Worm (Caenorhabditis elegans) whole organism, midembryonic: Measurements from ENCODE around the gene catp-4.

Experiments
- flt-1 ChIP-seq: fragments of 200-800 bp; sonication (Bioruptor generic); IDR thresholded peaks from 2 replicates; pipeline ENCODE4 v1.3.6; 2022; ENCODE audit warnings: missing genetic modification characterization, missing compliant biosample characterization
- klf-2 ChIP-seq: fragments of 200-800 bp; sonication (Bioruptor generic); conservative IDR thresholded peaks from 2 replicates; pipeline ENCODE4 v1.3.6; 2022; ENCODE audit warnings: missing genetic modification reagents, missing genetic modification characterization, missing compliant biosample characterization
- tab-1 ChIP-seq: fragments of 200-800 bp; sonication (Bioruptor generic); IDR thresholded peaks from 2 replicates; pipeline ENCODE4 v1.3.6; 2022; ENCODE audit warnings: missing genetic modification characterization, missing compliant biosample characterization

DNA sequence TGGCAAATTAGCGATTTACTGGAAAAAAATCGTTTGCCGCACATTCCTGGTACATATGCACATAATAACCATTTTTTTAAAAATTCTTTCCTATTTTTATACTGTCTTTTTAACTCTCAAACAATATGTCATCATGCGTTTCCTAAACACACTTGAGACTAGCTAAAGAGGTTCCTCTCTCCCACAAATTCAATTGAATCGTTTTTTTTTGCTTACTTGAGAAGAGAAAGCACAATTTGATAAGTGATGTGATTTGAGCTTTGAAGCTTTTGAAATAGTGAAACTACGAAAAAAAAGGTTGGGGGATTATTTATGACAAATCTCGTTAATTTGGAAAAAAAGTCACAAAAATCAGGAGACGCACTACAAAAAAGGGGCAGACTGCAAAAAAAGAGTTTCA lies 38.4 kb upstream of the catp-4 start:
- TF ChIP-seq tab-1 (GFP tag; lab: Robert Waterston, UW) (no peak), klf-2 (no peak), flt-1 (no peak)
